Worm (Caenorhabditis elegans): Measurements from ENCODE around the gene F45E1.1.

DNA sequence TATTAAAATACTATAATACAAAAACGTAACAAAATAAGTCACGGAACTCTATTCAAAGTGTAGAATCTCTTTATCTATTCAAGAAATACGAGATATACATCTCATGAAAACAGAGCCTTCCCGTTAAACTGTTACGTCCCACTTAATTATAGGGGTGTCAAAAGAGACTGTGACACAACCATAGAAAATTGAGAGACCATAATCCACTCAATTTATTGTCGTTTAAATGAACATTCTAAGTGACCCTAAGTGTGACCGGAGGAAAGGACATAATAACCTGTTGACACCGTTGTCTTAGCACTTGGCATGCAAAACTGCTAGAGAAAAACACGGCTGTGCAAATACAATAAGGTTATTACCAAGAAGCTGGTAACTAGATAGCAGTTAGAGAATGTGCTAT, 34.9 kb upstream of the F45E1.1 start:
- TF ChIP-seq egl-27 (tag; optimal IDR thresholded peaks at IDR 0.05), result no peak
- no peak for TF ChIP-seq ZK337.2 (GFP tag; IDR thresholded peaks at IDR 0.05)
- TF ChIP-seq nhr-25 (tag; optimal IDR thresholded peaks at IDR 0.05; ENCODE audit: borderline replicate concordance, insufficient read depth), result no peak
